Fruit fly (Drosophila melanogaster) whole organism, adult: ENCODE results near the gene CG31861.

Experiments
- CG11617 ChIP-seq: fragments of 200-800 bp; sonication (Bioruptor generic); optimal IDR thresholded peaks from 2 replicates; lab custom pipeline; 2017; ENCODE audit warnings: mild to moderate bottlenecking, missing biosample characterization, missing genetic modification reagents, missing genetic modification characterization
- CG12768 ChIP-seq: fragments of 200-800 bp; sonication (Bioruptor generic); optimal IDR thresholded peaks from 2 replicates; lab custom pipeline; 2017; ENCODE audit warnings: missing biosample characterization, missing genetic modification characterization, mild to moderate bottlenecking, moderate library complexity, missing genetic modification reagents
- CG14711 ChIP-seq: fragments of 200-800 bp; sonication (Bioruptor generic); optimal IDR thresholded peaks from 2 replicates; lab custom pipeline; 2018; ENCODE audit warnings: missing biosample characterization, mild to moderate bottlenecking, missing genetic modification characterization, moderate library complexity
- CG1620 ChIP-seq: fragments of 200-800 bp; sonication (Bioruptor generic); optimal IDR thresholded peaks from 2 replicates; lab custom pipeline; 2016; ENCODE audit warnings: missing biosample characterization, missing genetic modification characterization
- CG33017 ChIP-seq: fragments of 200-800 bp; sonication (Bioruptor generic); optimal IDR thresholded peaks from 2 replicates; lab custom pipeline; 2018; ENCODE audit warnings: missing biosample characterization, mild to moderate bottlenecking, missing genetic modification characterization, moderate library complexity
- CG5204 ChIP-seq: fragments of 200-800 bp; sonication (Bioruptor generic); optimal IDR thresholded peaks from 2 replicates; lab custom pipeline; 2016; ENCODE audit warnings: missing biosample characterization, missing genetic modification characterization
- CG7045 ChIP-seq: fragments of 200-800 bp; sonication (Bioruptor generic); optimal IDR thresholded peaks from 2 replicates; lab custom pipeline; 2017; ENCODE audit warnings: missing biosample characterization, mild to moderate bottlenecking, missing genetic modification characterization
- CG7101 ChIP-seq: fragments of 200-800 bp; sonication (Bioruptor generic); optimal IDR thresholded peaks from 2 replicates; lab custom pipeline; 2018; ENCODE audit warnings: missing biosample characterization, mild to moderate bottlenecking, missing genetic modification characterization, moderate library complexity
- Clk ChIP-seq: fragments of 200-800 bp; sonication (Bioruptor generic); optimal IDR thresholded peaks from 2 replicates; lab custom pipeline; 2017; ENCODE audit warnings: missing biosample characterization, missing genetic modification characterization
- Crg-1 ChIP-seq: fragments of 200-800 bp; sonication (Bioruptor generic); optimal IDR thresholded peaks from 2 replicates; lab custom pipeline; 2016; ENCODE audit warnings: missing biosample characterization, missing genetic modification characterization
- Hr96 ChIP-seq: fragments of 200-800 bp; sonication (Bioruptor generic); optimal IDR thresholded peaks from 2 replicates; lab custom pipeline; 2016; ENCODE audit warnings: missing biosample characterization, missing genetic modification characterization
- Mnt ChIP-seq: fragments of 200-800 bp; sonication (Bioruptor generic); optimal IDR thresholded peaks from 2 replicates; lab custom pipeline; 2016; ENCODE audit warnings: missing biosample characterization, mild to moderate bottlenecking, missing genetic modification characterization
- bab1 ChIP-seq: fragments of 200-800 bp; sonication (Bioruptor generic); optimal IDR thresholded peaks from 3 replicates; lab custom pipeline; 2019; ENCODE audit warnings: missing biosample characterization, mild to moderate bottlenecking, missing genetic modification characterization, moderate library complexity
- cic ChIP-seq: fragments of 200-800 bp; sonication (Bioruptor generic); optimal IDR thresholded peaks from 2 replicates; lab custom pipeline; 2017; ENCODE audit warnings: missing biosample characterization, mild to moderate bottlenecking, missing genetic modification characterization, moderate library complexity
- cnc ChIP-seq, 2 experiments: fragments of >200 bp; optimal IDR thresholded peaks; 2 replicates each; lab custom pipeline; 2017
- kay ChIP-seq: fragments of 200-800 bp; sonication (Bioruptor generic); peaks from one replicate; lab custom pipeline; 2016; ENCODE audit warnings: missing biosample characterization, missing genetic modification characterization, borderline replicate concordance
- ovo ChIP-seq: fragments of 200-800 bp; sonication (Bioruptor generic); optimal IDR thresholded peaks from 2 replicates; lab custom pipeline; 2016; ENCODE audit warnings: missing biosample characterization, missing genetic modification characterization
- pad ChIP-seq: fragments of 200-800 bp; sonication (Bioruptor generic); optimal IDR thresholded peaks from 3 replicates; lab custom pipeline; 2017; ENCODE audit warnings: missing biosample characterization, missing genetic modification characterization, mild to moderate bottlenecking, moderate library complexity, missing genetic modification reagents
- toe ChIP-seq: fragments of 200-800 bp; sonication (Bioruptor generic); optimal IDR thresholded peaks from 2 replicates; lab custom pipeline; 2016; ENCODE audit warnings: missing biosample characterization, missing genetic modification characterization

CG31861 gene

DNA sequence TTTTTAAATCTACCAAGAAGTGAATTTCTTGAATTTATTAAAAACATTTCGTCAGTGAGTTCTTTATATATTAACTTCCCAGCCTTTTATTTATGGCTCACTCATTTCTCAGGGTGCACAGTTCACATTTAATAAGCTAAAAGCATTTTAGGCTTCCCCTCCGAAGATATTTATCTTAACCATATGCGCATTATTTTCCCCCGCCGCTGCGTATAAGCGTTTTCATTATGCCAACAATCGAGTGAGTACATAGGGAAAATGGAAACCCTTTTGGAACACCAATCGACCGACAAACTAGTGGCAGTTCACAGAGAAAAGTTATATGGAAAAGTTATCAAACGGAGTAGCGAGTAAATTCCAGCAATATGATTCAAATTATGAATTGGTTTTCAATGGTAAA lies 23.9 kb upstream of the CG31861 start, which contains the start of gene Gr33a:
Gene Gr33a, plus strand, starts transcription at position 301 of the 400 bp plus-strand sequence.
- peak; percentile 4 for TF ChIP-seq kay (GFP tag; lab: Kevin White, UChicago)
- no peak for TF ChIP-seq toe (GFP tag; lab: Kevin White, UChicago)

DNA sequence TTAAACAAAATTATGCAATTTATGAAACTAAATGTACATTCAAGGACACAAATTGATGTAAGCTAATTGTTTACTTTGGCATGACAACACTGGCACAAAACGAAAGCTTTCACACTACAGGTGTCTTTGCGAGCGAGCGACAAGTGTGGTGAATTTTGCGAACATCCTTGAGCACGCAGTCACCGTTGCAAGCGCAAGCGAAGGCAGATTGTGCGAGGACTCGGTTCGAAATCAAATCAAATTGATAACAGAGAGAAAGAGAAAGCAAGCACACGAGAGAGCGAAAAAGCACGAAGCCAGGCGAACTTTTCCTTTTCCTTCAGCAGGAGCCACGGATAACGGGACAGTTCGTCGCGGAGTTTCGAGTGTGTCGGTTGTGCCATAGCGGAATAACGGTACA lies 19.1 kb upstream of the CG31861 start, which contains the start of gene CG31760:
Gene CG31760, plus strand, starts transcription at position 342 of the 400 bp plus-strand sequence.
- TF ChIP-seq pad (GFP tag; lab: Kevin White, UChicago) (no peak), CG5204 (GFP tag; lab: Kevin White, UChicago) (no peak), CG33017 (tag; lab: Kevin White, UChicago) (no peak), kay (GFP tag; lab: Kevin White, UChicago) (no peak), Clk (GFP tag; lab: Kevin White, UChicago) (no peak), CG12768 (GFP tag; lab: Kevin White, UChicago) (no peak), ovo (GFP tag; lab: Kevin White, UChicago) (no peak), Hr96 (no peak), CG7045 (GFP tag; lab: Kevin White, UChicago) (no peak), cnc (optimal IDR thresholded peaks at IDR 0.05; lab: Kevin White, UChicago) (no peak), Crg-1 (GFP tag; lab: Kevin White, UChicago) (no peak), CG1620 (GFP tag; lab: Kevin White, UChicago) (no peak), CG14711 (tag; lab: Kevin White, UChicago) (no peak), toe (GFP tag; lab: Kevin White, UChicago) (no peak), bab1 (GFP tag; lab: Kevin White, UChicago) (no peak)

DNA sequence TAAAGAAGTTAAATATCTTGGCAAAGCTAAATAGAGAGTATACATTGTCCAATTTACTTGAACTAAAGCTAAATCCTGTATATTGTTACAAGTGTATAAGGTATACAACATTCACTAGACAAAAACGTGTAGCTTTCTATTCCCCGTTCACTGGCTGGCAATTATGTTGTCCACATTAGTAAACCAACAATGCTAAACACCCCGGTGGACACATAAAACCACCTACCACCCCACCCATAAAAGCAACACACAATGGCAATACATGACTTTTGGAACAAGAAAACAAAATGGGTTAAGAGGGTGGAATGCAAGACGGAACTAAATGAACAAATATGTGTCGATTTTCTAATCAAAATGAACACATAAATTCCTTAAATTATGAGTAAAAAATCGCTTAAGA lies 2.4 kb downstream of the CG31861 start, which contains the start of gene ZnT33D:
Gene ZnT33D, plus strand, starts transcription at position 301 of the 400 bp plus-strand sequence.
- TF ChIP-seq CG33017 (tag; lab: Kevin White, UChicago), result no peak
- no peak for TF ChIP-seq Crg-1 (GFP tag; lab: Kevin White, UChicago)
- no peak for TF ChIP-seq cnc (optimal IDR thresholded peaks at IDR 0.05; lab: Kevin White, UChicago)
- no peak for TF ChIP-seq CG12768 (GFP tag; lab: Kevin White, UChicago)
- TF ChIP-seq toe (GFP tag; lab: Kevin White, UChicago), result no peak
- TF ChIP-seq ovo (GFP tag; lab: Kevin White, UChicago), result no peak
- TF ChIP-seq CG7045 (GFP tag; lab: Kevin White, UChicago), result no peak
- TF ChIP-seq Mnt, result no peak
- TF ChIP-seq bab1 (GFP tag; lab: Kevin White, UChicago), result no peak
- TF ChIP-seq pad (GFP tag; lab: Kevin White, UChicago), result no peak
- TF ChIP-seq CG7101 (tag; lab: Kevin White, UChicago), result no peak
- no peak for TF ChIP-seq CG5204 (GFP tag; lab: Kevin White, UChicago)
- no peak for TF ChIP-seq cic (GFP tag; lab: Kevin White, UChicago)
- TF ChIP-seq kay (GFP tag; lab: Kevin White, UChicago), result no peak

DNA sequence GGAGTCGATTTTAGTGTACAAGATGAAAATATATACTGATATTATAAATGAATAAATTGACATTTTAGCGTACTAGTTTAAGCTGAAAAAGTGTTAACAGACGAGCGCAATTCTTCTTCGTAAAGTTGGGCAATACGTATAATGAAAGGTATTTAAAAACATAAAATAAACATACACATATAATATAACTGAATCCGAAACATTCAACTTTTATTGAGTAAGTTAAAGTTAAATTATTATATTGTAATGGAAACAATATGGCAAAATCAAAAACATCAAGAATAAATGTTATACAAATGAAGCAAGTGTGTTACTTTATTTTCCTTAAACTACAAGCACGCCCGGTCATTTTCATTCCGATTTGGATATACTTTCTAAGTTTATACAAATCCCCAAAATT lies 8.7 kb downstream of the CG31861 start, which contains the start of gene CG17217:
Gene CG17217, plus strand, starts transcription at position 301 of the 400 bp plus-strand sequence.
- no peak for TF ChIP-seq Clk (GFP tag; lab: Kevin White, UChicago)
- TF ChIP-seq Hr96, result no peak
- TF ChIP-seq Crg-1 (GFP tag; lab: Kevin White, UChicago), result no peak
- no peak for TF ChIP-seq ovo (GFP tag; lab: Kevin White, UChicago)
- TF ChIP-seq CG14711 (tag; lab: Kevin White, UChicago), result no peak

DNA sequence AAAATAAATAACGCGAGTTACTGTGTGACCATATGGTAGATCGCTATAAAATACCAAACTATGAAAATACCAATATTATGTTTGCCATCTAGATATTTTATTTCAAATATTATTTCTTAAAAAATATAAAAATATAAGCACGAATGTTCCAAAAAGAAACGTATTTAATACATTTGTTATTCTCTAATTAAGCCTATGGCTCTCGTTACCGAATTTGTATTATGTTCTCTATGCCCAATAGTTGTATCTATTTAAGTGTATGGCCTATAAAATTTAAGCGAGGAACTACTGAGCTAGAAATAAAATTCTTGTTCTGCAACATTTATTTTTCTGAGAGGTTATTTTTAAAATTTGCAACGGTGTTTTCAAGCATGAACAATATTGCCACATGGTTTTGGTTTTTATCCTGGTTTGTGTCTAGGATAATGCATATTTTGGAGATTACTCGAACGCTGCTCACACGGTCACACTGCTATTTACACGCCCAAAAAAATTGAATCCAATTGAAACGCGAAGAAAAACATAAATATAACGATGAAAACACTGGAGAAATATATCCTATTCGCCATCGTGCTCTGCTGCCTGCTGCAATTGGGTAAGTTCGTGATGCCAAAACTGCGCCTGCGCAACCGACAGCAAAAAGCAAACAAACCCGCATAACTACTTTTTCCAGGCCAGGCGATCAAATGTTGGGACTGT lies 11.1 kb downstream of the CG31861 start, which contains the start of the genes CG6583 and crok:
Gene CG6583, minus strand, starts transcription at position 51 of the 699 bp plus-strand sequence.
Gene crok, plus strand, starts transcription at position 446 of the 699 bp plus-strand sequence.
- no peak for TF ChIP-seq bab1 (GFP tag; lab: Kevin White, UChicago)
- no peak for TF ChIP-seq Crg-1 (GFP tag; lab: Kevin White, UChicago)
- no peak for TF ChIP-seq CG12768 (GFP tag; lab: Kevin White, UChicago)
- TF ChIP-seq kay (GFP tag; lab: Kevin White, UChicago), result no peak
- no peak for TF ChIP-seq Mnt
- no peak for TF ChIP-seq CG14711 (tag; lab: Kevin White, UChicago)
- no peak for TF ChIP-seq CG11617 (GFP tag; lab: Kevin White, UChicago)
- TF ChIP-seq pad (GFP tag; lab: Kevin White, UChicago), result no peak

DNA sequence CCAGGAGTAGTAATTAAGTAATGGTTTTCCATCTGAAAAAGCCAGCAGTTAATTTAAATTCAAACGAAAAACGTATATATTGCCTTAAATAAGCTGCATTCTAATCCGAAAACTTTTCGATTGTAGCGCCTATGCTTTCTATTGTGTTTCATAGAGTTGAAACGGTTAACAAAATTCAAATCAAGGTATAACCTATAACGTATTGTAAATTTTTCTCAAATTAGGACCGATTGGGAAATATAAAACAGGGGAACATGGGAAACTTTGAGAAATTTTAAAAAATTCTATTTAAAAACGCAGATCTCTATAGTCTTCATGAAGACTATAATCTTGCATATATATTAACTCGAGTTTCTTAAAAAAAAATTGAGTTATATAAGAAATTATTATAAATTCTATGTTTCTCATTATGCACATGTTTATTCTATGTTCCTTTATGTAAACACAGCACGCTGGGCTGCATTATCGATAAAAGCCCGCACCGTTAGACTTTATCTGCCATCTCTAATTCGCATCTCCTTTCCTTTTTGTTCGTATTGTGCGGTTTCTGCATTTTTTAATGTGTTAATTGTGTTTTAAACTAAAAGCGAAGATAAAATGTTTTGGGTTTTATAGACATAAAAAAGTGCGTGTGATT lies 13.0 kb downstream of the CG31861 start, which contains the start of gene bru1:
Gene bru1, plus strand, starts transcription at position 512 of the 637 bp plus-strand sequence.
- TF ChIP-seq Clk (GFP tag; lab: Kevin White, UChicago), result no peak
- TF ChIP-seq CG33017 (tag; lab: Kevin White, UChicago), result no peak
- no peak for TF ChIP-seq ovo (GFP tag; lab: Kevin White, UChicago)
- TF ChIP-seq kay (GFP tag; lab: Kevin White, UChicago), result no peak
- TF ChIP-seq CG1620 (GFP tag; lab: Kevin White, UChicago), result no peak
- no peak for TF ChIP-seq cic (GFP tag; lab: Kevin White, UChicago)
- no peak for TF ChIP-seq CG12768 (GFP tag; lab: Kevin White, UChicago)
- TF ChIP-seq CG14711 (tag; lab: Kevin White, UChicago), result no peak
- no peak for TF ChIP-seq bab1 (GFP tag; lab: Kevin White, UChicago)
- TF ChIP-seq Mnt, result no peak
- no peak for TF ChIP-seq CG5204 (GFP tag; lab: Kevin White, UChicago)
- TF ChIP-seq Crg-1 (GFP tag; lab: Kevin White, UChicago), result no peak
- TF ChIP-seq toe (GFP tag; lab: Kevin White, UChicago), result no peak
- TF ChIP-seq CG11617 (GFP tag; lab: Kevin White, UChicago), result no peak
- no peak for TF ChIP-seq CG7101 (tag; lab: Kevin White, UChicago)
- TF ChIP-seq CG7045 (GFP tag; lab: Kevin White, UChicago), result no peak
